Worm (Caenorhabditis elegans) whole organism, late embryonic: ENCODE data around the gene unc-2.

ENCODE experiments used
- ama-1 ChIP-seq: fragments of 150-350 bp; optimal IDR thresholded peaks from 2 replicates; lab custom pipeline; 2014
- ceh-14 ChIP-seq: sonication (generic microtip); optimal IDR thresholded peaks from 2 replicates; lab custom pipeline; 2016; ENCODE audit warnings: missing genotype, missing genetic modification characterization, missing compliant biosample characterization
- ceh-9 ChIP-seq: sonication (generic microtip); optimal IDR thresholded peaks from 2 replicates; lab custom pipeline; 2016; ENCODE audit warnings: mild to moderate bottlenecking, missing genetic modification characterization, inconsistent platforms, missing compliant biosample characterization
- dmd-4 ChIP-seq: sonication (generic microtip); optimal IDR thresholded peaks from 2 replicates; lab custom pipeline; 2016; ENCODE audit warnings: borderline replicate concordance, missing genetic modification characterization, missing compliant biosample characterization
- elt-2 ChIP-seq: sonication (generic microtip); optimal IDR thresholded peaks from 2 replicates; lab custom pipeline; 2016; ENCODE audit warnings: missing genetic modification reagents, missing genetic modification characterization, missing compliant biosample characterization
- gmeb-2 ChIP-seq: sonication (generic microtip); optimal IDR thresholded peaks from 2 replicates; lab custom pipeline; 2016; ENCODE audit warnings: missing genetic modification characterization, inconsistent platforms, missing compliant biosample characterization
- tbx-2 ChIP-seq: sonication (generic microtip); optimal IDR thresholded peaks from 2 replicates; lab custom pipeline; 2016; ENCODE audit warnings: missing genetic modification characterization, missing compliant biosample characterization

ce11 chrX:2771742-2772141 is 8.4 kb upstream of the unc-2 start, which contains the start of gene cgef-1:
- TF ChIP-seq ama-1 (lab: Kevin White, UChicago) (no peak), dmd-4 (no peak), gmeb-2 (tag; lab: Kevin White, UChicago) (no peak), ceh-14 (no peak), ceh-9 (tag; lab: Kevin White, UChicago) (no peak), tbx-2 (tag; lab: Kevin White, UChicago) (no peak), elt-2 (tag; lab: Kevin White, UChicago) (no peak)
